Worm (Caenorhabditis elegans): Measurements from ENCODE around the gene acr-18.
A peak's percentile ranks its signal among the peaks of the same experiment; 100 is the strongest.

acr-18 gene

DNA sequence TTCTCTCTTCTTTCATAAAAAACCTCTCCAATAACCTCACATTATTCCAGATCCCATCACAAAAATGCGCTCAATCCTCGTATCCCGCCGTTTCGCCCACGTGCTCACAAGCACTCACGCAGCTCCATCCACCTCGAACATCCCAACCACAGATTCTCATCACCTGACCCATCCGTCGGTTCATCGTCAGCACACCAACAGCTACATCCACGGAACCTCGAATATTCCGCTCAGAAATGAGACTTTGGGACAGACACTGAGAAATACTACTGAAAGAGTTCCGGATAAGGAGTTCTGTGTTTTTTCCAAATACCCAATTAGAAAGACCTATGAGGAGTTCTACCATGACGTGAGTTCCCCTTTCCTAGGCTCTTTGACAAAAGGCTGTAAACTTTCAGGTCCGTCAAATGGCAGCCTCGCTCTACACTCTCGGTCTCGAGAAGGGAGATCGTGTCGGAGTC lies 8.4 kb upstream of the acr-18 start, which contains the start of gene acs-2:
TSS of gene acs-2 (plus strand) at position 51 of the 461 bp plus-strand sequence.
- TF ChIP-seq nhr-12 (tag; optimal IDR thresholded peaks at IDR 0.05): no peak
- no peak for TF ChIP-seq pha-4 (tag; optimal IDR thresholded peaks at IDR 0.05)
- no peak for TF ChIP-seq sem-2 (GFP tag; optimal IDR thresholded peaks at IDR 0.05)
- no peak for TF ChIP-seq nhr-28 (tag; optimal IDR thresholded peaks at IDR 0.05)
- no peak for TF ChIP-seq cnd-1 (tag; optimal IDR thresholded peaks at IDR 0.05)
- TF ChIP-seq M03D4.4 (tag; optimal IDR thresholded peaks at IDR 0.05): no peak
- no peak for TF ChIP-seq mep-1 (tag; optimal IDR thresholded peaks at IDR 0.05)
- no peak for TF ChIP-seq flh-1 (GFP tag; optimal IDR thresholded peaks at IDR 0.05)
- no peak for TF ChIP-seq lin-32 (GFP tag; optimal IDR thresholded peaks at IDR 0.05)

ce11 chrV:15566511-15567178 lies 7.7 kb upstream of the acr-18 start:
- peak; percentile 12 for TF ChIP-seq hlh-1 (tag; optimal IDR thresholded peaks at IDR 0.05)
- no peak for TF ChIP-seq zip-8 (tag; optimal IDR thresholded peaks at IDR 0.05)
- TF ChIP-seq unc-62 (GFP tag; optimal IDR thresholded peaks at IDR 0.05): no peak

- TF ChIP-seq hlh-1 (tag; optimal IDR thresholded peaks at IDR 0.05) (peak; percentile 54), lsy-2 (tag; optimal IDR thresholded peaks at IDR 0.05) (no peak), elt-1 (tag; optimal IDR thresholded peaks at IDR 0.05; ENCODE audit: borderline replicate concordance, insufficient read depth) (no peak), cnd-1 (tag; optimal IDR thresholded peaks at IDR 0.05) (no peak), lin-32 (GFP tag; optimal IDR thresholded peaks at IDR 0.05) (no peak), mep-1 (tag; optimal IDR thresholded peaks at IDR 0.05) (no peak), snpc-4 (tag; optimal IDR thresholded peaks at IDR 0.05) (no peak)
Observed at ce11 chrV:15563985-15564384, 5.0 kb upstream of the acr-18 start.

- TF ChIP-seq elt-3 (tag; optimal IDR thresholded peaks at IDR 0.05) (no peak), sptf-1 (tag; optimal IDR thresholded peaks at IDR 0.05) (no peak), ztf-11 (tag; optimal IDR thresholded peaks at IDR 0.05) (no peak), zip-8 (tag; optimal IDR thresholded peaks at IDR 0.05) (no peak), ces-1 (GFP tag; optimal IDR thresholded peaks at IDR 0.05) (no peak), elt-1 (tag; optimal IDR thresholded peaks at IDR 0.05; ENCODE audit: borderline replicate concordance, insufficient read depth) (no peak), blmp-1 (tag; optimal IDR thresholded peaks at IDR 0.05) (no peak), unc-62 (GFP tag; optimal IDR thresholded peaks at IDR 0.05) (no peak), snpc-4 (tag; optimal IDR thresholded peaks at IDR 0.05) (no peak), nhr-28 (tag; optimal IDR thresholded peaks at IDR 0.05) (no peak), drap-1 (GFP tag; optimal IDR thresholded peaks at IDR 0.05) (no peak), ceh-83 (GFP tag; optimal IDR thresholded peaks at IDR 0.05) (no peak), unc-120 (tag; optimal IDR thresholded peaks at IDR 0.05; ENCODE audit: poor library complexity, severe bottlenecking) (no peak), lsy-2 (tag; optimal IDR thresholded peaks at IDR 0.05) (no peak), flh-1 (GFP tag; optimal IDR thresholded peaks at IDR 0.05) (no peak), nhr-237 (tag; optimal IDR thresholded peaks at IDR 0.05) (no peak), bed-3 (GFP tag; optimal IDR thresholded peaks at IDR 0.05) (no peak), unc-39 (tag; optimal IDR thresholded peaks at IDR 0.05) (no peak), lin-32 (GFP tag; optimal IDR thresholded peaks at IDR 0.05) (no peak), mep-1 (tag; optimal IDR thresholded peaks at IDR 0.05) (no peak)
Observed at ce11 chrV:15563477-15563876, 4.5 kb upstream of the acr-18 start.

DNA sequence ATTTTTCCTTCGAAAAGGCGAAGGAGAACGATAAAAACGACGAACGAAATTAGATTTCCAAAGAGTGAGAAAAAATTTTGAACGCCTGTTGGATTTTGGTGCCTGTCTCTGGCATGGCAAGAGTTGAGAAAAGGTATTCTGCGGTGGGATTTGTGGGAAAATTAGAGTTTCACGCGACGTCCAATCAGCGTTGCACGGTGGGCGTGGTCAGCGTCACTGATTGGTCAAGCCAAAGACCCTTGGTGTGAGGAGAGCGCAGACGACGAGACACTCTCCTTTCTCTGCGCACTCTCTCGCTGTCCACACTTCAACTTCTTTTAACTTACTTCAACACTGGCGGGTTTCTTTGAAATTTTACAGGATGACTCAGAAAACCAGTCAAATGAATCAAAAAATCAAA lies 3.6 kb upstream of the acr-18 start:
- no peak for TF ChIP-seq drap-1 (GFP tag; optimal IDR thresholded peaks at IDR 0.05)
- no peak for TF ChIP-seq bed-3 (GFP tag; optimal IDR thresholded peaks at IDR 0.05)
- no peak for TF ChIP-seq ham-2 (GFP tag; optimal IDR thresholded peaks at IDR 0.05)
- TF ChIP-seq flh-1 (GFP tag; optimal IDR thresholded peaks at IDR 0.05): no peak
- no peak for TF ChIP-seq nhr-2 (tag; optimal IDR thresholded peaks at IDR 0.05)
- TF ChIP-seq mls-2 (tag; optimal IDR thresholded peaks at IDR 0.05): no peak
- no peak for TF ChIP-seq nhr-12 (tag; optimal IDR thresholded peaks at IDR 0.05)
- no peak for TF ChIP-seq lin-32 (GFP tag; optimal IDR thresholded peaks at IDR 0.05)
- TF ChIP-seq ztf-11 (tag; optimal IDR thresholded peaks at IDR 0.05): no peak
- no peak for TF ChIP-seq ces-1 (GFP tag; optimal IDR thresholded peaks at IDR 0.05)
- TF ChIP-seq lin-13 (tag; optimal IDR thresholded peaks at IDR 0.05): no peak
- TF ChIP-seq elt-1 (tag; optimal IDR thresholded peaks at IDR 0.05; ENCODE audit: borderline replicate concordance, insufficient read depth): no peak
- TF ChIP-seq nhr-76 (tag; optimal IDR thresholded peaks at IDR 0.05): no peak
- TF ChIP-seq sem-2 (GFP tag; optimal IDR thresholded peaks at IDR 0.05): no peak
- no peak for TF ChIP-seq lsy-2 (tag; optimal IDR thresholded peaks at IDR 0.05)
- TF ChIP-seq snpc-4 (tag; optimal IDR thresholded peaks at IDR 0.05): no peak
